Worm (Caenorhabditis elegans) whole organism, midembryonic: ENCODE results near the gene col-84.

Experiments used
- T22C8.4 ChIP-seq: fragments of 200-800 bp; sonication (Bioruptor generic); IDR thresholded peaks from 2 replicates; pipeline ENCODE4 v1.3.6; 2022; ENCODE audit warnings: missing genetic modification characterization, missing compliant biosample characterization
- cog-1 ChIP-seq: sonication (generic microtip); optimal IDR thresholded peaks from 2 replicates; lab custom pipeline; 2016; ENCODE audit warnings: missing genetic modification characterization, missing compliant biosample characterization
- flt-1 ChIP-seq: fragments of 200-800 bp; sonication (Bioruptor generic); IDR thresholded peaks from 2 replicates; pipeline ENCODE4 v1.3.6; 2022; ENCODE audit warnings: missing genetic modification characterization, missing compliant biosample characterization
- klf-2 ChIP-seq: fragments of 200-800 bp; sonication (Bioruptor generic); conservative IDR thresholded peaks from 2 replicates; pipeline ENCODE4 v1.3.6; 2022; ENCODE audit warnings: missing genetic modification reagents, missing genetic modification characterization, missing compliant biosample characterization
- med-1 ChIP-seq: sonication (generic microtip); optimal IDR thresholded peaks from 2 replicates; lab custom pipeline; 2017; ENCODE audit warnings: missing genetic modification characterization, mild to moderate bottlenecking, missing compliant biosample characterization, antibody characterized with exemption, missing genetic modification reagents; ENCODE audit not compliant: insufficient read depth
- ref-1 ChIP-seq: fragments of 200-800 bp; sonication (Bioruptor generic); conservative IDR thresholded peaks from 2 replicates; pipeline ENCODE4 v1.3.6; 2022; ENCODE audit warnings: missing genetic modification reagents, missing genetic modification characterization, missing compliant biosample characterization
- tab-1 ChIP-seq: fragments of 200-800 bp; sonication (Bioruptor generic); IDR thresholded peaks from 2 replicates; pipeline ENCODE4 v1.3.6; 2022; ENCODE audit warnings: missing genetic modification characterization, missing compliant biosample characterization
- ztf-23 ChIP-seq: fragments of 200-800 bp; sonication (Bioruptor generic); IDR thresholded peaks from 2 replicates; pipeline ENCODE4 v1.3.6; 2022; ENCODE audit warnings: missing genetic modification reagents, missing genetic modification characterization, missing compliant biosample characterization
- ztf-29 ChIP-seq: fragments of 200-800 bp; sonication (Bioruptor generic); IDR thresholded peaks from 2 replicates; pipeline ENCODE4 v1.3.6; 2022; ENCODE audit warnings: missing genetic modification reagents, missing genetic modification characterization, missing compliant biosample characterization

Gene col-84

ce11 chrII:11839116-11839515, 29.2 kb upstream of the col-84 start:
- TF ChIP-seq flt-1 (GFP tag; lab: Robert Waterston, UW) (no peak), ref-1 (no peak), klf-2 (no peak), ztf-23 (GFP tag; lab: Robert Waterston, UW) (no peak), tab-1 (no peak), T22C8.4 (no peak)

ce11 chrII:11841653-11842052, 26.7 kb upstream of the col-84 start:
- TF ChIP-seq med-1 (GFP tag; lab: Kevin White, UChicago) (no peak), ztf-23 (GFP tag; lab: Robert Waterston, UW) (no peak), klf-2 (no peak), ref-1 (no peak), ztf-29 (GFP tag; lab: Robert Waterston, UW) (no peak), cog-1 (tag; lab: Kevin White, UChicago) (no peak), flt-1 (GFP tag; lab: Robert Waterston, UW) (no peak), tab-1 (no peak), T22C8.4 (no peak)

ce11 chrII:11842317-11842716, 26.0 kb upstream of the col-84 start, which contains the start of gene T27D12.1:
Gene T27D12.1 (plus strand): TSS chrII:11842617.
- TF ChIP-seq ref-1 (no peak), med-1 (GFP tag; lab: Kevin White, UChicago) (no peak), T22C8.4 (no peak), cog-1 (tag; lab: Kevin White, UChicago) (no peak), klf-2 (no peak), flt-1 (GFP tag; lab: Robert Waterston, UW) (no peak), ztf-23 (GFP tag; lab: Robert Waterston, UW) (no peak)

ce11 chrII:11842766-11843165, 25.6 kb upstream of the col-84 start:
- TF ChIP-seq cog-1 (tag; lab: Kevin White, UChicago) (no peak), ztf-23 (GFP tag; lab: Robert Waterston, UW) (no peak), med-1 (GFP tag; lab: Kevin White, UChicago) (no peak), klf-2 (no peak), flt-1 (GFP tag; lab: Robert Waterston, UW) (no peak), ztf-29 (GFP tag; lab: Robert Waterston, UW) (no peak), tab-1 (no peak), ref-1 (no peak), T22C8.4 (no peak)

- TF ChIP-seq med-1 (GFP tag; lab: Kevin White, UChicago): no peak
- TF ChIP-seq ztf-23 (GFP tag; lab: Robert Waterston, UW): no peak
- TF ChIP-seq flt-1 (GFP tag; lab: Robert Waterston, UW): no peak
- no peak for TF ChIP-seq ztf-29 (GFP tag; lab: Robert Waterston, UW)
- no peak for TF ChIP-seq ref-1
Observed at ce11 chrII:11843441-11843840, 24.9 kb upstream of the col-84 start.

- TF ChIP-seq ztf-29 (GFP tag; lab: Robert Waterston, UW) (no peak), tab-1 (no peak), klf-2 (no peak), flt-1 (GFP tag; lab: Robert Waterston, UW) (no peak), ztf-23 (GFP tag; lab: Robert Waterston, UW) (no peak), med-1 (GFP tag; lab: Kevin White, UChicago) (no peak), T22C8.4 (no peak), cog-1 (tag; lab: Kevin White, UChicago) (no peak), ref-1 (no peak)
Observed at ce11 chrII:11844072-11844471, 24.3 kb upstream of the col-84 start.

ce11 chrII:11844984-11845383, 23.4 kb upstream of the col-84 start:
- TF ChIP-seq T22C8.4 (no peak), ztf-23 (GFP tag; lab: Robert Waterston, UW) (no peak), cog-1 (tag; lab: Kevin White, UChicago) (no peak), klf-2 (no peak), flt-1 (GFP tag; lab: Robert Waterston, UW) (no peak), ztf-29 (GFP tag; lab: Robert Waterston, UW) (no peak), tab-1 (no peak), ref-1 (no peak), med-1 (GFP tag; lab: Kevin White, UChicago) (no peak)

- TF ChIP-seq cog-1 (tag; lab: Kevin White, UChicago) (no peak), klf-2 (no peak), ref-1 (no peak), ztf-29 (GFP tag; lab: Robert Waterston, UW) (no peak), flt-1 (GFP tag; lab: Robert Waterston, UW) (no peak), med-1 (GFP tag; lab: Kevin White, UChicago) (no peak), tab-1 (no peak), T22C8.4 (no peak), ztf-23 (GFP tag; lab: Robert Waterston, UW) (no peak)
Observed at ce11 chrII:11845954-11846353, 22.4 kb upstream of the col-84 start.

ce11 chrII:11849572-11849971, 18.8 kb upstream of the col-84 start:
- TF ChIP-seq T22C8.4: no peak
- TF ChIP-seq cog-1 (tag; lab: Kevin White, UChicago): no peak
- no peak for TF ChIP-seq ref-1
- no peak for TF ChIP-seq ztf-29 (GFP tag; lab: Robert Waterston, UW)
- no peak for TF ChIP-seq tab-1
- no peak for TF ChIP-seq klf-2
- TF ChIP-seq med-1 (GFP tag; lab: Kevin White, UChicago): no peak
- TF ChIP-seq ztf-23 (GFP tag; lab: Robert Waterston, UW): no peak

- TF ChIP-seq tab-1 (no peak), T22C8.4 (no peak), flt-1 (GFP tag; lab: Robert Waterston, UW) (no peak), ztf-23 (GFP tag; lab: Robert Waterston, UW) (no peak), med-1 (GFP tag; lab: Kevin White, UChicago) (no peak), ref-1 (no peak), cog-1 (tag; lab: Kevin White, UChicago) (no peak), klf-2 (no peak), ztf-29 (GFP tag; lab: Robert Waterston, UW) (no peak)
Observed at ce11 chrII:11852191-11852901, 16.0 kb upstream of the col-84 start.
